Fruit fly (Drosophila melanogaster) whole organism, wandering third instar larva: ENCODE results near the gene Aplip1.

ENCODE experiments used
- Hr78 ChIP-seq: fragments of >200 bp; optimal IDR thresholded peaks from 2 replicates; lab custom pipeline; 2017; ENCODE audit warnings: missing biosample characterization, missing genetic modification characterization
- OdsH ChIP-seq: fragments of 200-800 bp; sonication (Bioruptor generic); optimal IDR thresholded peaks from 2 replicates; lab custom pipeline; 2016; ENCODE audit warnings: missing biosample characterization, mild to moderate bottlenecking, missing genetic modification characterization
- usp ChIP-seq: fragments of >200 bp; optimal IDR thresholded peaks from 2 replicates; lab custom pipeline; 2017; ENCODE audit warnings: missing biosample characterization, missing genetic modification characterization

DNA sequence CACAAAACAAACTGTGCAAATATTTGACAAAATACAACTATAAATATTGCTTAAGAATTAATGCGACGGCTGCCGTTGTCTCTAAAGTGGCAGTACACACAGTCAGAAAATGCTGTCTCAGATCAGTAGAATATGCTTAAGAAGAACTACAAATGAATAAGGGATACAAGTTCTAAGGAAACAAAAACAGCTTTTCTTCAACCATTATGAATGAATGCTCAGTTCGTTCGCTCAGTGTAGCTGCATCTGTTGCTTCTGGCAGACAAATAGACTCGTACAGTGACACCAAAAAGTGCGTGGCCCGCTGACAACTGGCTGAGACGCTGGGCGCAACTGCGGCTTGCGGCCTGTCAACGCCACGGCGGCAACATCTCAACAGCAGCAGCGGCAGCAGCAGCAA, 30.3 kb upstream of the Aplip1 start:
- TF ChIP-seq Hr78: no peak
- no peak for TF ChIP-seq OdsH (GFP tag; lab: Kevin White, UChicago)
- TF ChIP-seq usp (GFP tag; lab: Kevin White, UChicago): no peak
